Fruit fly (Drosophila melanogaster) whole organism, embryonic: ENCODE measurements around the gene Dpy-30L1.

ENCODE experiments used
- Abd-B ChIP-seq: fragments of 200-800 bp; sonication (Bioruptor generic); optimal IDR thresholded peaks from 2 replicates; lab custom pipeline; 2018; ENCODE audit warnings: missing biosample characterization, mild to moderate bottlenecking, missing genetic modification characterization, moderate library complexity
- BEAF-32 ChIP-seq: fragments of 200-800 bp; sonication (Bioruptor generic); optimal IDR thresholded peaks from 3 replicates; lab custom pipeline; 2017; ENCODE audit warnings: missing biosample characterization, missing genetic modification characterization, mild to moderate bottlenecking, moderate library complexity, missing genetic modification reagents
- CG10274 ChIP-seq: fragments of 200-800 bp; sonication (Bioruptor generic); optimal IDR thresholded peaks from 3 replicates; lab custom pipeline; 2017; ENCODE audit warnings: missing biosample characterization, mild to moderate bottlenecking, missing genetic modification characterization
- CG10366 ChIP-seq: fragments of 200-800 bp; sonication (Bioruptor generic); IDR thresholded peaks from 2 replicates; pipeline ENCODE4 v1.3.6; 2022; ENCODE audit warnings: missing biosample characterization, missing genetic modification characterization
- CG12219 ChIP-seq: fragments of 200-800 bp; sonication (Bioruptor generic); optimal IDR thresholded peaks from 3 replicates; lab custom pipeline; 2018; ENCODE audit warnings: missing biosample characterization, mild to moderate bottlenecking, missing genetic modification characterization
- CG13775 ChIP-seq: fragments of 200-800 bp; sonication (Bioruptor generic); optimal IDR thresholded peaks from 3 replicates; lab custom pipeline; 2017; ENCODE audit warnings: missing biosample characterization, mild to moderate bottlenecking, missing genetic modification characterization
- CG17328 ChIP-seq: fragments of 200-800 bp; sonication (Bioruptor generic); IDR thresholded peaks from 2 replicates; pipeline ENCODE4 v1.3.6; 2022; ENCODE audit warnings: missing biosample characterization, missing genetic modification characterization
- CG17829 ChIP-seq: fragments of 200-800 bp; optimal IDR thresholded peaks from 2 replicates; lab custom pipeline; 2019; ENCODE audit warnings: missing biosample characterization, mild to moderate bottlenecking, missing genetic modification characterization, moderate library complexity
- CG18262 ChIP-seq: fragments of 200-800 bp; optimal IDR thresholded peaks from 3 replicates; lab custom pipeline; 2019; ENCODE audit warnings: missing biosample characterization, mild to moderate bottlenecking, missing genetic modification characterization, moderate library complexity
- CG18764 ChIP-seq: fragments of 200-800 bp; sonication (Bioruptor generic); optimal IDR thresholded peaks from 3 replicates; lab custom pipeline; 2016; ENCODE audit warnings: missing biosample characterization, missing genetic modification characterization
- CG2120 ChIP-seq: fragments of 200-800 bp; sonication (Bioruptor generic); optimal IDR thresholded peaks from 3 replicates; lab custom pipeline; 2016; ENCODE audit warnings: missing biosample characterization, missing genetic modification characterization
- CG2678 ChIP-seq: fragments of 200-800 bp; sonication (Bioruptor generic); optimal IDR thresholded peaks from 3 replicates; lab custom pipeline; 2019; ENCODE audit warnings: missing biosample characterization, mild to moderate bottlenecking, missing genetic modification characterization, moderate library complexity
- CG2712 ChIP-seq: fragments of 200-800 bp; optimal IDR thresholded peaks from 3 replicates; lab custom pipeline; 2019; ENCODE audit warnings: missing biosample characterization, mild to moderate bottlenecking, missing genetic modification characterization, moderate library complexity
- CG3065 ChIP-seq: fragments of 200-800 bp; sonication (Bioruptor generic); optimal IDR thresholded peaks from 2 replicates; lab custom pipeline; 2016; ENCODE audit warnings: missing biosample characterization, missing genetic modification characterization
- CG31388 ChIP-seq: fragments of 200-800 bp; sonication (Bioruptor generic); optimal IDR thresholded peaks from 2 replicates; lab custom pipeline; 2016; ENCODE audit warnings: missing biosample characterization, missing genetic modification characterization
- CG34224 ChIP-seq: fragments of 200-800 bp; sonication (Bioruptor generic); IDR thresholded peaks from 3 replicates; pipeline ENCODE4 v1.3.6; 2022; ENCODE audit warnings: missing biosample characterization, missing genetic modification characterization; ENCODE audit not compliant: partially characterized antibody
- CG3838 ChIP-seq: fragments of 200-800 bp; sonication (Bioruptor generic); optimal IDR thresholded peaks from 3 replicates; lab custom pipeline; 2016; ENCODE audit warnings: missing biosample characterization, missing genetic modification characterization
- CG4282 ChIP-seq: fragments of 200-800 bp; sonication (Bioruptor generic); optimal IDR thresholded peaks from 2 replicates; lab custom pipeline; 2016; ENCODE audit warnings: missing biosample characterization, missing genetic modification characterization
- CG6654 ChIP-seq: fragments of 200-800 bp; sonication (Bioruptor generic); optimal IDR thresholded peaks from 2 replicates; lab custom pipeline; 2017; ENCODE audit warnings: missing biosample characterization, mild to moderate bottlenecking, missing genetic modification characterization
- CG7745 ChIP-seq: fragments of 200-800 bp; sonication (Bioruptor generic); optimal IDR thresholded peaks from 2 replicates; lab custom pipeline; 2018; ENCODE audit warnings: missing biosample characterization, mild to moderate bottlenecking, missing genetic modification characterization, moderate library complexity
- CG9215 ChIP-seq: fragments of 200-800 bp; sonication (Bioruptor generic); IDR thresholded peaks from 2 replicates; pipeline ENCODE4 v1.3.6; 2022; ENCODE audit warnings: missing biosample characterization, missing genetic modification characterization
- CG9609 ChIP-seq: fragments of 200-800 bp; sonication (Bioruptor generic); optimal IDR thresholded peaks from 3 replicates; lab custom pipeline; 2016; ENCODE audit warnings: missing biosample characterization, missing genetic modification characterization
- CG9817 ChIP-seq: fragments of 200-800 bp; sonication (Bioruptor generic); optimal IDR thresholded peaks from 2 replicates; lab custom pipeline; 2018; ENCODE audit warnings: missing biosample characterization, mild to moderate bottlenecking, missing genetic modification characterization, moderate library complexity
- E2f2 ChIP-seq: fragments of 200-800 bp; sonication (Bioruptor generic); IDR thresholded peaks from 2 replicates; pipeline ENCODE4 v1.3.6; 2022; ENCODE audit warnings: missing biosample characterization, missing genetic modification characterization
- HLH4C ChIP-seq: fragments of 200-800 bp; sonication (Bioruptor generic); IDR thresholded peaks from 3 replicates; pipeline ENCODE4 v1.3.6; 2022; ENCODE audit warnings: missing biosample characterization, missing genetic modification characterization; ENCODE audit not compliant: partially characterized antibody
- Hmx ChIP-seq: fragments of 200-800 bp; sonication (Bioruptor generic); optimal IDR thresholded peaks from 2 replicates; lab custom pipeline; 2016; ENCODE audit warnings: missing biosample characterization, missing genetic modification characterization
- Hr51 ChIP-seq, 2 experiments: fragments of 200-800 bp; sonication (Bioruptor generic); optimal IDR thresholded peaks; 2 replicates in 1 of 2; 3 replicates in 1 of 2; lab custom pipeline; 2016 to 2018; ENCODE audit warnings: missing biosample characterization in 2 of 2, missing genetic modification characterization in 2 of 2, mild to moderate bottlenecking in 1 of 2, moderate library complexity in 1 of 2
- Nf-YB ChIP-seq: fragments of 200-800 bp; sonication (Bioruptor generic); optimal IDR thresholded peaks from 3 replicates; lab custom pipeline; 2019; ENCODE audit warnings: missing biosample characterization, mild to moderate bottlenecking, missing genetic modification characterization, moderate library complexity
- bab2 ChIP-seq: fragments of 200-800 bp; sonication (Bioruptor generic); optimal IDR thresholded peaks from 2 replicates; lab custom pipeline; 2016; ENCODE audit warnings: missing biosample characterization, missing genetic modification characterization
- bigmax ChIP-seq: fragments of 200-800 bp; sonication (Bioruptor generic); optimal IDR thresholded peaks from 2 replicates; lab custom pipeline; 2018; ENCODE audit warnings: missing biosample characterization, mild to moderate bottlenecking, missing genetic modification characterization
- bowl ChIP-seq: fragments of 200-800 bp; sonication (Bioruptor generic); IDR thresholded peaks from 2 replicates; pipeline ENCODE4 v1.3.6; 2022; ENCODE audit warnings: missing biosample characterization, missing genetic modification characterization
- bsh ChIP-seq, 2 experiments: fragments of 200-800 bp; sonication (Bioruptor generic); optimal IDR thresholded peaks; 2 replicates each; lab custom pipeline; 2017 to 2018; ENCODE audit warnings: mild to moderate bottlenecking in 2 of 2, missing biosample characterization in 2 of 2, missing genetic modification characterization in 2 of 2, moderate library complexity in 1 of 2
- chif ChIP-seq, 2 experiments: fragments of 200-800 bp; sonication (Bioruptor generic); optimal IDR thresholded peaks; 3 replicates each; lab custom pipeline; 2016; ENCODE audit warnings: missing biosample characterization in 2 of 2, missing genetic modification characterization in 2 of 2
- chinmo ChIP-seq: fragments of 200-800 bp; sonication (Bioruptor generic); IDR thresholded peaks from 4 replicates; pipeline ENCODE4 v1.3.6; 2022; ENCODE audit warnings: missing biosample characterization, missing genetic modification characterization; ENCODE audit not compliant: partially characterized antibody
- crc ChIP-seq: fragments of 200-800 bp; sonication (Bioruptor generic); optimal IDR thresholded peaks from 2 replicates; lab custom pipeline; 2016; ENCODE audit warnings: missing biosample characterization, missing genetic modification characterization
- fu2 ChIP-seq: fragments of 200-800 bp; sonication (Bioruptor generic); optimal IDR thresholded peaks from 2 replicates; lab custom pipeline; 2016; ENCODE audit warnings: missing biosample characterization, missing genetic modification characterization
- gfzf ChIP-seq: fragments of 200-800 bp; sonication (Bioruptor generic); optimal IDR thresholded peaks from 2 replicates; lab custom pipeline; 2016; ENCODE audit warnings: missing biosample characterization, mild to moderate bottlenecking, missing genetic modification characterization, moderate library complexity
- gsb ChIP-seq: fragments of 200-800 bp; sonication (Bioruptor generic); IDR thresholded peaks from 2 replicates; pipeline ENCODE4 v1.3.6; 2022; ENCODE audit warnings: missing biosample characterization, missing genetic modification characterization
- ham ChIP-seq: fragments of 200-800 bp; sonication (Bioruptor generic); IDR thresholded peaks from 2 replicates; pipeline ENCODE4 v1.3.6; 2022; ENCODE audit warnings: missing biosample characterization, missing genetic modification characterization
- hth ChIP-seq: fragments of >200 bp; optimal IDR thresholded peaks from 2 replicates; lab custom pipeline; 2017; ENCODE audit warnings: inconsistent platforms
- mam ChIP-seq: fragments of 200-800 bp; sonication (Bioruptor generic); optimal IDR thresholded peaks from 3 replicates; lab custom pipeline; 2016; ENCODE audit warnings: missing biosample characterization, missing genetic modification characterization
- repo ChIP-seq: fragments of 200-800 bp; sonication (Bioruptor generic); optimal IDR thresholded peaks from 2 replicates; lab custom pipeline; 2016; ENCODE audit warnings: missing biosample characterization, missing genetic modification characterization
- slbo ChIP-seq: fragments of 200-800 bp; sonication (Bioruptor generic); IDR thresholded peaks from 2 replicates; pipeline ENCODE4 v1.3.6; 2022; ENCODE audit warnings: missing biosample characterization, missing genetic modification characterization
- slp2 ChIP-seq: fragments of 200-800 bp; sonication (Bioruptor generic); optimal IDR thresholded peaks from 2 replicates; lab custom pipeline; 2016; ENCODE audit warnings: missing biosample characterization, missing genetic modification characterization
- stwl ChIP-seq: fragments of 200-800 bp; sonication (Bioruptor generic); optimal IDR thresholded peaks from 3 replicates; lab custom pipeline; 2018; ENCODE audit warnings: missing biosample characterization, mild to moderate bottlenecking, missing genetic modification characterization, moderate library complexity
- tna ChIP-seq: fragments of 200-800 bp; sonication (Bioruptor generic); IDR thresholded peaks from 2 replicates; pipeline ENCODE4 v1.3.6; 2022; ENCODE audit warnings: missing biosample characterization, missing genetic modification characterization; ENCODE audit not compliant: partially characterized antibody
- twi ChIP-seq: fragments of 200-800 bp; optimal IDR thresholded peaks from 2 replicates; lab custom pipeline; 2019; ENCODE audit warnings: missing biosample characterization, mild to moderate bottlenecking, missing genetic modification characterization, moderate library complexity
- vfl ChIP-seq: fragments of 200-800 bp; sonication (Bioruptor generic); optimal IDR thresholded peaks from 2 replicates; lab custom pipeline; 2016; ENCODE audit warnings: missing biosample characterization, missing genetic modification characterization
- zen ChIP-seq: fragments of 200-800 bp; sonication (Bioruptor generic); optimal IDR thresholded peaks from 3 replicates; lab custom pipeline; 2018; ENCODE audit warnings: missing biosample characterization, mild to moderate bottlenecking, missing genetic modification characterization, moderate library complexity
- zen2 ChIP-seq: fragments of 200-800 bp; sonication (Bioruptor generic); IDR thresholded peaks from 3 replicates; pipeline ENCODE4 v1.3.6; 2022; ENCODE audit warnings: missing biosample characterization, missing genetic modification characterization; ENCODE audit not compliant: partially characterized antibody

Gene Dpy-30L1

DNA sequence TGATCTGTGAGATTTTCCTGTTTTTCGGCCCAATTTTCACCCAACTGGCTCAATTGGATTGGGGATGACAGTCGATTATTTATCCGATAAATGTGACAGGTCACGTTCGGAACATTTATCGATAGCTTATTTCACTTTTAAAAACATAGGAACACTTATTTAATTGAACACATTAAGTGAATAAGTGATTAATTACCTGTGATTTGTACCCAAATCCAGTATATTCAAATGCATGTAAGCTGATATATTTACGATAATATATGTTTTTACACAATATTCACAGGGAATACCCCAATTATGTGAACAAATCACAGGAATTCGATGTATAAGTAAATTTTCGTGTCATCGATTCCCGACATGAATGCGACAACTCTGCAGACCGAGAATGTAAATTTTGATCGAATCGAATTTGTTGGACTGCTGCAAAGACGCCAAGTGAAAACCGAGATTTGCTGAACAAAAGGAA lies at the start of gene Dpy-30L1, which contains the start of gene EMC3 (continued):
- no peak for TF ChIP-seq twi (tag; lab: Kevin White, UChicago)
- TF ChIP-seq CG10366: peak; percentile 30; the same call in 1 of the 2 replicates
- no peak for TF ChIP-seq slp2
- no peak for TF ChIP-seq bowl
- TF ChIP-seq Hr51 (GFP tag; optimal IDR thresholded peaks at IDR 0.05; lab: Kevin White, UChicago): peak in 1 of 2 experiments; percentile 30
- TF ChIP-seq CG7745 (tag; lab: Kevin White, UChicago): no peak
- no peak for TF ChIP-seq CG31388 (GFP tag; lab: Kevin White, UChicago)
- no peak for TF ChIP-seq Hmx (GFP tag; lab: Kevin White, UChicago)
- peak; percentile 76; the same call in 1 of the 4 replicates for TF ChIP-seq chinmo (GFP tag; lab: Robert Waterston, UW)
- TF ChIP-seq Abd-B (GFP tag; lab: Kevin White, UChicago): peak; percentile 51
- no peak for TF ChIP-seq bigmax
- TF ChIP-seq slbo (GFP tag; lab: Robert Waterston, UW): peak; percentile 60
- TF ChIP-seq stwl (tag; lab: Kevin White, UChicago): peak; percentile 93
- TF ChIP-seq chif (GFP tag; optimal IDR thresholded peaks at IDR 0.05; lab: Kevin White, UChicago): peak in 1 of 2 experiments; percentile 44
- TF ChIP-seq CG6654 (GFP tag; lab: Kevin White, UChicago): no peak
- TF ChIP-seq CG12219 (GFP tag; lab: Kevin White, UChicago): no peak
- no peak for TF ChIP-seq hth
- no peak for TF ChIP-seq crc
- peak; percentile 74 for TF ChIP-seq CG2712 (tag; lab: Kevin White, UChicago)
- TF ChIP-seq gsb: no peak
- peak; percentile 40 for TF ChIP-seq bab2
- peak; percentile 10 for TF ChIP-seq vfl (GFP tag; lab: Kevin White, UChicago)
- TF ChIP-seq CG9609 (GFP tag; lab: Kevin White, UChicago): peak; percentile 17
- peak; percentile 79 for TF ChIP-seq CG2120 (GFP tag; lab: Kevin White, UChicago)
- peak; percentile 91 for TF ChIP-seq BEAF-32
- peak; percentile 66 for TF ChIP-seq CG18262
- peak; percentile 25 for TF ChIP-seq Nf-YB (GFP tag; lab: Kevin White, UChicago)
- peak; percentile 54; the same call in 1 of the 2 replicates for TF ChIP-seq E2f2 (GFP tag; lab: Robert Waterston, UW)
- no peak for TF ChIP-seq repo (GFP tag; lab: Kevin White, UChicago)
- TF ChIP-seq CG34224 (GFP tag; lab: Robert Waterston, UW): peak; percentile 81
- TF ChIP-seq tna (GFP tag; lab: Robert Waterston, UW): peak; percentile 70
- TF ChIP-seq zen (tag; lab: Kevin White, UChicago): peak; percentile 67
- peak; percentile 70 for TF ChIP-seq CG13775
- TF ChIP-seq gfzf (GFP tag; lab: Kevin White, UChicago): peak; percentile 7
- peak; percentile 18 for TF ChIP-seq CG18764 (GFP tag; lab: Kevin White, UChicago)
- TF ChIP-seq CG3065 (GFP tag; lab: Kevin White, UChicago): no peak
- TF ChIP-seq CG10274 (GFP tag; lab: Kevin White, UChicago): no peak
- TF ChIP-seq HLH4C (GFP tag; lab: Robert Waterston, UW): peak; percentile 86
- peak in 1 of 2 experiments; percentile 53 for TF ChIP-seq bsh (GFP tag; optimal IDR thresholded peaks at IDR 0.05; lab: Kevin White, UChicago)
- TF ChIP-seq ham: no peak
- TF ChIP-seq CG17829: peak; percentile 64
- TF ChIP-seq CG9817 (tag; lab: Kevin White, UChicago): peak; percentile 44
- TF ChIP-seq CG9215: peak; percentile 49; the same call in 1 of the 2 replicates
- TF ChIP-seq CG4282 (GFP tag; lab: Kevin White, UChicago): peak; percentile 12
- no peak for TF ChIP-seq CG17328
- peak; percentile 55 for TF ChIP-seq mam (GFP tag; lab: Kevin White, UChicago)
- peak; percentile 26 for TF ChIP-seq fu2
- TF ChIP-seq zen2: peak; percentile 69; the same call in 1 of the 3 replicates
- TF ChIP-seq CG3838 (GFP tag; lab: Kevin White, UChicago): no peak
- no peak for TF ChIP-seq CG2678 (tag; lab: Kevin White, UChicago)
